Worm (Caenorhabditis elegans) whole organism, L1 larva: ENCODE results near the gene F38B7.11.

Source experiments
- F16B12.6 ChIP-seq: fragments of 150-350 bp; optimal IDR thresholded peaks from 2 replicates; lab custom pipeline; 2014; ENCODE audit warnings: missing biosample characterization, missing genetic modification characterization
- ceh-8 ChIP-seq: fragments of 200-800 bp; sonication (Bioruptor generic); optimal IDR thresholded peaks from 2 replicates; lab custom pipeline; 2018; ENCODE audit warnings: mild to moderate bottlenecking, missing genetic modification characterization, moderate library complexity, missing compliant biosample characterization
- ceh-82 ChIP-seq, 3 experiments: fragments of 150-350 bp in 1 of 3; sonication (generic microtip) in 2 of 3; optimal IDR thresholded peaks; 2 replicates each; lab custom pipeline; 2014 to 2017; ENCODE audit warnings: missing biosample characterization in 3 of 3, missing genetic modification characterization in 3 of 3
- efl-1 ChIP-seq, 4 experiments: fragments of 150-350 bp; optimal IDR thresholded peaks in 3 of 4; peaks in 1 of 4; 1 replicate in 1 of 4; 2 replicates in 3 of 4; lab custom pipeline; 2014; ENCODE audit warnings: missing biosample characterization in 2 of 4, missing genetic modification characterization in 2 of 4, missing genetic modification reagents in 2 of 4
- elt-3 ChIP-seq, 6 experiments: fragments of 150-350 bp in 1 of 6; sonication (generic microtip); optimal IDR thresholded peaks; 2 replicates each; lab custom pipeline; 2017 to 2018; ENCODE audit warnings: missing biosample characterization in 6 of 6, missing genetic modification characterization in 6 of 6, inconsistent platforms in 1 of 6
- ets-5 ChIP-seq: fragments of 200-800 bp; sonication (Bioruptor generic); IDR thresholded peaks from 2 replicates; pipeline ENCODE4 v1.3.6; 2022; ENCODE audit warnings: missing genetic modification characterization, missing compliant biosample characterization
- fkh-4 ChIP-seq: sonication (generic microtip); optimal IDR thresholded peaks from 2 replicates; lab custom pipeline; 2016; ENCODE audit warnings: missing compliant biosample characterization, missing genetic modification characterization, borderline replicate concordance
- fkh-8 ChIP-seq: sonication (generic microtip); optimal IDR thresholded peaks from 2 replicates; lab custom pipeline; 2016; ENCODE audit warnings: mild to moderate bottlenecking, missing genetic modification characterization, missing compliant biosample characterization
- hlh-4 ChIP-seq: sonication (generic microtip); optimal IDR thresholded peaks from 2 replicates; lab custom pipeline; 2016; ENCODE audit warnings: mild to moderate bottlenecking, missing genetic modification characterization, missing compliant biosample characterization
- hpl-2 ChIP-seq: fragments of 150-350 bp; optimal IDR thresholded peaks from 2 replicates; lab custom pipeline; 2014; ENCODE audit warnings: missing biosample characterization, missing genetic modification reagents, missing genetic modification characterization
- irx-1 ChIP-seq: sonication (generic microtip); optimal IDR thresholded peaks from 2 replicates; lab custom pipeline; 2016; ENCODE audit warnings: missing genetic modification characterization, missing compliant biosample characterization
- lin-39 ChIP-seq: fragments of 150-350 bp; optimal IDR thresholded peaks from 2 replicates; lab custom pipeline; 2014; ENCODE audit warnings: missing biosample characterization, missing genetic modification reagents, missing genetic modification characterization
- lir-3 ChIP-seq: sonication (generic microtip); optimal IDR thresholded peaks from 2 replicates; lab custom pipeline; 2016; ENCODE audit warnings: mild to moderate bottlenecking, missing genetic modification characterization, moderate library complexity, missing compliant biosample characterization; ENCODE audit not compliant: poor library complexity
- nhr-11 ChIP-seq: fragments of 150-350 bp; optimal IDR thresholded peaks from 2 replicates; lab custom pipeline; 2014; ENCODE audit warnings: missing biosample characterization, missing genetic modification characterization
- nhr-237 ChIP-seq: fragments of 150-350 bp; optimal IDR thresholded peaks from 2 replicates; lab custom pipeline; 2014; ENCODE audit warnings: missing biosample characterization, missing genetic modification characterization
- nhr-71 ChIP-seq: sonication (generic microtip); optimal IDR thresholded peaks from 2 replicates; lab custom pipeline; 2016; ENCODE audit warnings: mild to moderate bottlenecking, missing genetic modification characterization, moderate library complexity, missing compliant biosample characterization
- nhr-77 ChIP-seq: fragments of 150-350 bp; optimal IDR thresholded peaks from 2 replicates; lab custom pipeline; 2014; ENCODE audit warnings: missing biosample characterization, missing genetic modification characterization
- nhr-85 ChIP-seq: sonication (generic microtip); peaks from one replicate; lab custom pipeline; 2016; ENCODE audit warnings: missing genetic modification characterization, inconsistent platforms, missing compliant biosample characterization
- nhr-90 ChIP-seq: sonication (generic microtip); optimal IDR thresholded peaks from 2 replicates; lab custom pipeline; 2016; ENCODE audit warnings: mild to moderate bottlenecking, missing genetic modification characterization, missing compliant biosample characterization; ENCODE audit not compliant: poor library complexity
- rnt-1 ChIP-seq: sonication (generic microtip); optimal IDR thresholded peaks from 2 replicates; lab custom pipeline; 2016; ENCODE audit warnings: mild to moderate bottlenecking, missing genetic modification characterization, moderate library complexity, missing compliant biosample characterization
- snpc-4 ChIP-seq: fragments of 150-350 bp; optimal IDR thresholded peaks from 2 replicates; lab custom pipeline; 2014; ENCODE audit warnings: missing biosample characterization, missing genetic modification characterization
- sptf-1 ChIP-seq: fragments of 150-350 bp; optimal IDR thresholded peaks from 2 replicates; lab custom pipeline; 2014; ENCODE audit warnings: missing biosample characterization, missing genetic modification characterization
- swsn-7 ChIP-seq: sonication (generic microtip); optimal IDR thresholded peaks from 2 replicates; lab custom pipeline; 2016; ENCODE audit warnings: missing genetic modification characterization, missing compliant biosample characterization
- tbx-2 ChIP-seq: sonication (generic microtip); optimal IDR thresholded peaks from 2 replicates; lab custom pipeline; 2016; ENCODE audit warnings: missing genetic modification characterization, missing compliant biosample characterization
- tlp-1 ChIP-seq: fragments of 150-350 bp; optimal IDR thresholded peaks from 2 replicates; lab custom pipeline; 2014; ENCODE audit warnings: missing biosample characterization, missing genetic modification characterization
- unc-30 ChIP-seq: sonication (generic microtip); optimal IDR thresholded peaks from 2 replicates; lab custom pipeline; 2017; ENCODE audit warnings: missing biosample characterization, missing genetic modification characterization
- ztf-4 ChIP-seq: fragments of 150-350 bp; optimal IDR thresholded peaks from 2 replicates; lab custom pipeline; 2014; ENCODE audit warnings: missing biosample characterization, missing genetic modification characterization

The F38B7.11 gene

DNA sequence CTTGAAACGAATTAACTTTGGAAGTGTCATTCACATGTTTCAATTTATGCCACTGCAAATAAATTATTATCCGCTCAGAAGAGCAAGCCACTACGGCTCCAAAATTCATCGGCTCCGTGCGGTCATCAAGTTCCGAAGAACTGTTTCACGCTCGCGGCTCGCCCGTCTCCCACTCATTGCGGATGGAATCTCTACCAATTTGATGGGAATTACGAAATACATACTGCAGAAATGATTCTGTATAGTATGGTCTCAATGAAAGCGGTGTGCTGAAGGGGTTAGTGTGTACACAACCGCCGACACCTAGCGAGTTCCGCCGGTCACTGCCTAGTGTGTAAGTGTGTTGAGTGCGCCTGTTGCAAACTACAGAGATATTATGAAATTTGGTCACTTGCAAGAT is 38.2 kb downstream of the F38B7.11 start (continued):
- TF ChIP-seq fkh-8 (tag; lab: Kevin White, UChicago) (no peak), nhr-90 (peak; percentile 62), hpl-2 (GFP tag; lab: Kevin White, UChicago) (peak; percentile 56), nhr-237 (tag; lab: Kevin White, UChicago) (no peak), lir-3 (no peak), hlh-4 (no peak), elt-3 (tag; optimal IDR thresholded peaks at IDR 0.05; lab: Kevin White, UChicago) (peak in 1 of 6 experiments; percentile 16), nhr-85 (tag; lab: Kevin White, UChicago) (peak; percentile 87), swsn-7 (tag; lab: Kevin White, UChicago) (peak; percentile 29), efl-1 (optimal IDR thresholded peaks at IDR 0.05; lab: Kevin White, UChicago) (peak; percentile 4 to 30), efl-1 (GFP tag; optimal IDR thresholded peaks at IDR 0.05 in 1 of 2; lab: Kevin White, UChicago) (no peak), ceh-82 (tag; optimal IDR thresholded peaks at IDR 0.05; lab: Kevin White, UChicago) (peak; percentile 42 to 54 (median 49)), rnt-1 (tag; lab: Kevin White, UChicago) (no peak)

DNA sequence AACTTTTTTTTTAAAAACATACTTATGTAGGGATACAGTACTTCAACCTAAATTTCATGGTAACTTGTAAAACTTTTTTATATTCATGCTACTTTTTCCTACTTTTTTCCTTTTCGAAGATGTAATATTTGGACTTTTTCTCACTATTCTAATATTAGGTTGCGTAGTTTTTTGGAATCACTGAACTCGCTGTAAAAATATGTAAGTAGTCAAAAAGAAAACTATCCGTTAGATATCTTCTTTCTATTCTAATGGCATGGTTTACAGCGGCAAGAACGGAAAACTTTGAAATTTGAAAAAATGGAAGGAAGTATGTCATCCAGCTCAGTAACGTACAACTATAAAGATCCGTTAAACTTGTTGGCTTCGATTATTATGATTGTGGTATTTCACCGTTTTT is 42.5 kb downstream of the F38B7.11 start, which contains the start of gene srx-82:
Gene srx-82 (plus strand): TSS at position 301 of the 400 bp plus-strand sequence.
- TF ChIP-seq tlp-1: no peak
- no peak for TF ChIP-seq nhr-71 (tag; lab: Kevin White, UChicago)
- TF ChIP-seq snpc-4 (tag; lab: Kevin White, UChicago): no peak
- no peak for TF ChIP-seq irx-1 (tag; lab: Kevin White, UChicago)
- no peak for TF ChIP-seq tbx-2
- TF ChIP-seq hlh-4: no peak
- no peak for TF ChIP-seq F16B12.6
- TF ChIP-seq sptf-1 (tag; lab: Kevin White, UChicago): no peak
- no peak for TF ChIP-seq fkh-4 (tag; lab: Kevin White, UChicago)
- TF ChIP-seq ets-5 (GFP tag; lab: Robert Waterston, UW): no peak

DNA sequence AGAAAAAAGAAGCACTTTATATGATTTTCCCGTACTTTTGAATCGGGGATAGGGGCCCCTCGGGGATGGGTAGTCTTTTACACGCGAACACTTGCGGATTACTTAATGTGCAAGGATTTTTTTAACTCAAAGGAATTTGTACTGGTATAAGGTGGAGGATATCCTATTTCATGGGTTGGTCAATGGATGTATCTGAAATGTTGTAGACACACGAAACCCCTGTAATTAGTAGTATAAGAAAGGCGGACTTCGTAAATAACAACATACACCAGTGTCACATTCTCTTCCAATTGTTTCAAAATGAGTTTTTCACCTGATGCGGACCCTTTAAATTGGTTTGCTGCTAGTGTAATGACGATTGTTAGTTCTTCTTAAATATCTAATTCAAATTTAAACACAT is 46.5 kb downstream of the F38B7.11 start, which contains the start of gene srx-80:
Gene srx-80 (plus strand): TSS at position 301 of the 400 bp plus-strand sequence.
- TF ChIP-seq lin-39 (tag; lab: Kevin White, UChicago): no peak
- TF ChIP-seq efl-1 (optimal IDR thresholded peaks at IDR 0.05; lab: Kevin White, UChicago): no peak
- peak in 1 of 2 experiments; percentile 75 for TF ChIP-seq efl-1 (GFP tag; optimal IDR thresholded peaks at IDR 0.05 in 1 of 2; lab: Kevin White, UChicago)

DNA sequence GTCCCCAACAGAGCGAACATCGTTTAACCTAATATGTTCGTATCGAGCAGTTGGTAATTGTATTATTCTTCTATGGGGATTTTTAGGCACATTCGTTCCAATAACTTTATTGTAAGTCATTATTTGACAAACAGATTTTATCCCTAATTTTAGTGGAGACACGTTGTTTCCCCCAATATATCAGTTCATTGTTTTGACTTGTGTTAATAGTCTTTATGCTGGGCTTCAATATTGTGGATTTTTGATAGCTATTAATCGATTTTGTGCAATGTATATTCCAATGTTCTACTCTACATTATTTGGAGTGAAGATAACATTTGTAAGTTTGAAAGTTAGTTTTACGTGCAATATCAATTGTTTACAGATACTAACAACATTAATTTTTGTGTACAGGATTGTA is 47.0 kb downstream of the F38B7.11 start:
- no peak for TF ChIP-seq efl-1 (optimal IDR thresholded peaks at IDR 0.05; lab: Kevin White, UChicago)
- TF ChIP-seq efl-1 (GFP tag; optimal IDR thresholded peaks at IDR 0.05 in 1 of 2; lab: Kevin White, UChicago): no peak
- TF ChIP-seq ztf-4 (tag; lab: Kevin White, UChicago): no peak
- no peak for TF ChIP-seq unc-30 (tag; lab: Kevin White, UChicago)
- TF ChIP-seq nhr-11 (tag; lab: Kevin White, UChicago): no peak
- no peak for TF ChIP-seq nhr-77 (tag; lab: Kevin White, UChicago)
- TF ChIP-seq ceh-8: no peak
- TF ChIP-seq, all 84 proteins: peak for 0
